Worm (Caenorhabditis elegans) whole organism, midembryonic: ENCODE results near the gene cox-6A.

ENCODE experiments used
- T22C8.4 ChIP-seq: fragments of 200-800 bp; sonication (Bioruptor generic); IDR thresholded peaks from 2 replicates; pipeline ENCODE4 v1.3.6; 2022; ENCODE audit warnings: missing genetic modification characterization, missing compliant biosample characterization
- flt-1 ChIP-seq: fragments of 200-800 bp; sonication (Bioruptor generic); IDR thresholded peaks from 2 replicates; pipeline ENCODE4 v1.3.6; 2022; ENCODE audit warnings: missing genetic modification characterization, missing compliant biosample characterization
- ztf-23 ChIP-seq: fragments of 200-800 bp; sonication (Bioruptor generic); IDR thresholded peaks from 2 replicates; pipeline ENCODE4 v1.3.6; 2022; ENCODE audit warnings: missing genetic modification reagents, missing genetic modification characterization, missing compliant biosample characterization

ce11 chrIII:5068675-5069233 lies 12.8 kb upstream of the cox-6A start, which contains the start of the genes C45G9.11 and C45G9.2:
- peak; percentile 61 for TF ChIP-seq flt-1 (GFP tag; lab: Robert Waterston, UW)
- TF ChIP-seq ztf-23 (GFP tag; lab: Robert Waterston, UW): peak; percentile 74
- no peak for TF ChIP-seq T22C8.4 (GFP tag; lab: Robert Waterston, UW)
